Worm (Caenorhabditis elegans): Measurements from ENCODE around the gene srx-36.

- TF ChIP-seq ztf-23 (GFP tag; IDR thresholded peaks at IDR 0.05) = no peak
- no peak for TF ChIP-seq ztf-29 (GFP tag; IDR thresholded peaks at IDR 0.05)
- TF ChIP-seq cog-1 (tag; optimal IDR thresholded peaks at IDR 0.05) = no peak
- no peak for TF ChIP-seq ref-1 (GFP tag; conservative IDR thresholded peaks at IDR 0.05)
- no peak for TF ChIP-seq flt-1 (GFP tag; IDR thresholded peaks at IDR 0.05)
- no peak for TF ChIP-seq tab-1 (GFP tag; IDR thresholded peaks at IDR 0.05)
- no peak for TF ChIP-seq T22C8.4 (GFP tag; IDR thresholded peaks at IDR 0.05)
- TF ChIP-seq med-1 (GFP tag; optimal IDR thresholded peaks at IDR 0.05; ENCODE audit: insufficient read depth) = no peak
Measured at ce11 chrV:7120168-7120567, 10.7 kb downstream of the srx-36 start, which contains the start of gene srx-34.
